Worm (Caenorhabditis elegans) whole organism, late embryonic: ENCODE measurements around the gene C02F4.5.

Experiments used
- C08G9.2 ChIP-seq: sonication (generic microtip); optimal IDR thresholded peaks from 2 replicates; lab custom pipeline; 2016; ENCODE audit warnings: mild to moderate bottlenecking, missing genetic modification characterization, moderate library complexity, missing compliant biosample characterization
- C38D4.7 ChIP-seq: fragments of 200-800 bp; sonication (Bioruptor generic); optimal IDR thresholded peaks from 2 replicates; lab custom pipeline; 2018; ENCODE audit warnings: mild to moderate bottlenecking, missing genetic modification characterization, moderate library complexity, missing compliant biosample characterization
- F13H6.1 ChIP-seq: sonication (generic microtip); optimal IDR thresholded peaks from 2 replicates; lab custom pipeline; 2016; ENCODE audit warnings: missing genetic modification characterization, missing compliant biosample characterization
- K02D7.2 ChIP-seq: sonication (generic microtip); optimal IDR thresholded peaks from 2 replicates; lab custom pipeline; 2017; ENCODE audit warnings: mild to moderate bottlenecking, missing genetic modification characterization, missing compliant biosample characterization
- K09A11.1 ChIP-seq: sonication (generic microtip); optimal IDR thresholded peaks from 2 replicates; lab custom pipeline; 2017; ENCODE audit warnings: antibody characterized with exemption, mild to moderate bottlenecking, missing genetic modification characterization, missing compliant biosample characterization; ENCODE audit not compliant: insufficient read depth
- T23F11.4 ChIP-seq: fragments of 200-800 bp; sonication (Bioruptor generic); optimal IDR thresholded peaks from 2 replicates; lab custom pipeline; 2018; ENCODE audit warnings: mild to moderate bottlenecking, missing genetic modification characterization, missing compliant biosample characterization
- ama-1 ChIP-seq: fragments of 150-350 bp; optimal IDR thresholded peaks from 2 replicates; lab custom pipeline; 2014
- ceh-18 ChIP-seq: sonication (generic microtip); optimal IDR thresholded peaks from 2 replicates; lab custom pipeline; 2016; ENCODE audit warnings: missing genetic modification characterization, missing compliant biosample characterization
- ceh-2 ChIP-seq: sonication (generic microtip); optimal IDR thresholded peaks from 2 replicates; lab custom pipeline; 2016; ENCODE audit warnings: missing genotype, missing genetic modification characterization, missing compliant biosample characterization
- ceh-24 ChIP-seq: sonication (generic microtip); optimal IDR thresholded peaks from 2 replicates; lab custom pipeline; 2016; ENCODE audit warnings: mild to moderate bottlenecking, missing genetic modification characterization, missing compliant biosample characterization
- ceh-30 ChIP-seq: fragments of 150-350 bp; optimal IDR thresholded peaks from 2 replicates; lab custom pipeline; 2014; ENCODE audit warnings: missing biosample characterization, missing genetic modification characterization
- ceh-34 ChIP-seq: sonication (generic microtip); optimal IDR thresholded peaks from 2 replicates; lab custom pipeline; 2016; ENCODE audit warnings: mild to moderate bottlenecking, missing genetic modification characterization, missing compliant biosample characterization
- ceh-45 ChIP-seq: fragments of 200-800 bp; sonication (Bioruptor generic); IDR thresholded peaks from 2 replicates; pipeline ENCODE4 v1.3.6; 2022; ENCODE audit warnings: missing genetic modification reagents, missing genetic modification characterization, missing compliant biosample characterization
- ceh-48 ChIP-seq: sonication (generic microtip); optimal IDR thresholded peaks from 2 replicates; lab custom pipeline; 2016; ENCODE audit warnings: missing genetic modification characterization, inconsistent platforms, missing compliant biosample characterization
- ceh-6 ChIP-seq: fragments of 200-800 bp; sonication (Bioruptor generic); optimal IDR thresholded peaks from 2 replicates; lab custom pipeline; 2018; ENCODE audit warnings: mild to moderate bottlenecking, missing genetic modification characterization, missing compliant biosample characterization
- che-1 ChIP-seq: sonication (generic microtip); optimal IDR thresholded peaks from 2 replicates; lab custom pipeline; 2016; ENCODE audit warnings: mild to moderate bottlenecking, missing genetic modification characterization, missing compliant biosample characterization
- dmd-4 ChIP-seq: sonication (generic microtip); optimal IDR thresholded peaks from 2 replicates; lab custom pipeline; 2016; ENCODE audit warnings: borderline replicate concordance, missing genetic modification characterization, missing compliant biosample characterization
- dve-1 ChIP-seq: sonication (generic microtip); optimal IDR thresholded peaks from 2 replicates; lab custom pipeline; 2017; ENCODE audit warnings: antibody characterized with exemption, mild to moderate bottlenecking, missing genetic modification characterization, missing compliant biosample characterization
- elt-2 ChIP-seq: sonication (generic microtip); optimal IDR thresholded peaks from 2 replicates; lab custom pipeline; 2016; ENCODE audit warnings: missing genetic modification reagents, missing genetic modification characterization, missing compliant biosample characterization
- elt-4 ChIP-seq: sonication (generic microtip); optimal IDR thresholded peaks from 2 replicates; lab custom pipeline; 2016; ENCODE audit warnings: missing genetic modification characterization, missing compliant biosample characterization
- eyg-1 ChIP-seq: sonication (generic microtip); optimal IDR thresholded peaks from 2 replicates; lab custom pipeline; 2016; ENCODE audit warnings: missing genotype, missing genetic modification characterization, missing compliant biosample characterization
- fkh-6 ChIP-seq: sonication (generic microtip); optimal IDR thresholded peaks from 2 replicates; lab custom pipeline; 2016; ENCODE audit warnings: missing genetic modification characterization, missing compliant biosample characterization
- hlh-13 ChIP-seq: fragments of 200-800 bp; sonication (Bioruptor generic); optimal IDR thresholded peaks from 2 replicates; lab custom pipeline; 2018; ENCODE audit warnings: mild to moderate bottlenecking, missing genetic modification characterization, missing compliant biosample characterization
- hlh-15 ChIP-seq: sonication (generic microtip); optimal IDR thresholded peaks from 2 replicates; lab custom pipeline; 2016; ENCODE audit warnings: missing genetic modification characterization, missing compliant biosample characterization
- lim-6 ChIP-seq: sonication (generic microtip); optimal IDR thresholded peaks from 2 replicates; lab custom pipeline; 2016; ENCODE audit warnings: missing genetic modification characterization, missing compliant biosample characterization
- lin-11 ChIP-seq: fragments of 200-800 bp; sonication (Bioruptor generic); optimal IDR thresholded peaks from 2 replicates; lab custom pipeline; 2018; ENCODE audit warnings: mild to moderate bottlenecking, missing genetic modification characterization, missing compliant biosample characterization
- nhr-11 ChIP-seq: fragments of 150-350 bp; optimal IDR thresholded peaks from 2 replicates; lab custom pipeline; 2014; ENCODE audit warnings: missing biosample characterization, missing genetic modification characterization
- nhr-232 ChIP-seq: sonication (generic microtip); optimal IDR thresholded peaks from 2 replicates; lab custom pipeline; 2016; ENCODE audit warnings: missing genetic modification characterization, missing compliant biosample characterization
- odd-2 ChIP-seq: sonication (generic microtip); optimal IDR thresholded peaks from 2 replicates; lab custom pipeline; 2017; ENCODE audit warnings: antibody characterized with exemption, mild to moderate bottlenecking, missing genetic modification characterization, missing compliant biosample characterization
- pag-3 ChIP-seq: sonication (generic microtip); optimal IDR thresholded peaks from 2 replicates; lab custom pipeline; 2016; ENCODE audit warnings: missing compliant biosample characterization, missing genetic modification characterization, borderline replicate concordance
- pat-9 ChIP-seq: fragments of 200-800 bp; sonication (Bioruptor generic); optimal IDR thresholded peaks from 2 replicates; lab custom pipeline; 2018; ENCODE audit warnings: mild to moderate bottlenecking, missing genetic modification characterization, moderate library complexity, missing compliant biosample characterization
- pqm-1 ChIP-seq: sonication (generic microtip); optimal IDR thresholded peaks from 2 replicates; lab custom pipeline; 2016; ENCODE audit warnings: missing genetic modification characterization, missing compliant biosample characterization
- pros-1 ChIP-seq: fragments of 150-350 bp; optimal IDR thresholded peaks from 2 replicates; lab custom pipeline; 2014; ENCODE audit warnings: missing biosample characterization, missing genetic modification reagents, missing genetic modification characterization
- ref-2 ChIP-seq: sonication (generic microtip); optimal IDR thresholded peaks from 2 replicates; lab custom pipeline; 2016; ENCODE audit warnings: missing genetic modification characterization, missing compliant biosample characterization
- rnt-1 ChIP-seq: sonication (generic microtip); optimal IDR thresholded peaks from 2 replicates; lab custom pipeline; 2016; ENCODE audit warnings: missing genetic modification characterization, missing compliant biosample characterization
- sdc-2 ChIP-seq: sonication (generic microtip); optimal IDR thresholded peaks from 2 replicates; lab custom pipeline; 2016; ENCODE audit warnings: missing genotype, missing genetic modification characterization, missing compliant biosample characterization
- sox-2 ChIP-seq: fragments of 200-800 bp; sonication (Bioruptor generic); IDR thresholded peaks from 2 replicates; pipeline ENCODE4 v1.3.6; 2022; ENCODE audit warnings: missing genetic modification reagents, missing genetic modification characterization, missing compliant biosample characterization
- sox-4 ChIP-seq: sonication (generic microtip); optimal IDR thresholded peaks from 2 replicates; lab custom pipeline; 2017; ENCODE audit warnings: mild to moderate bottlenecking, missing genetic modification characterization, inconsistent platforms, missing compliant biosample characterization
- tbx-7 ChIP-seq: sonication (generic microtip); optimal IDR thresholded peaks from 2 replicates; lab custom pipeline; 2016; ENCODE audit warnings: missing genotype, missing genetic modification characterization, missing compliant biosample characterization
- ttx-3 ChIP-seq: sonication (generic microtip); optimal IDR thresholded peaks from 2 replicates; lab custom pipeline; 2016; ENCODE audit warnings: missing genetic modification reagents, missing genetic modification characterization, missing compliant biosample characterization
- unc-3 ChIP-seq, 2 experiments: fragments of 200-800 bp in 1 of 2; sonication (Bioruptor generic) in 1 of 2; sonication (generic microtip) in 1 of 2; conservative IDR thresholded peaks in 1 of 2; optimal IDR thresholded peaks in 1 of 2; 2 replicates each; pipeline versions ENCODE4 v1.3.6 to Lab custom; 2016 to 2022; ENCODE audit warnings: missing compliant biosample characterization in 2 of 2, missing genetic modification characterization in 2 of 2, missing genetic modification reagents in 1 of 2
- unc-42 ChIP-seq: sonication (generic microtip); optimal IDR thresholded peaks from 2 replicates; lab custom pipeline; 2016; ENCODE audit warnings: missing genotype, missing genetic modification characterization, missing compliant biosample characterization

The C02F4.5 gene

ce11 chrIV:10542283-10542682, 18.3 kb upstream of the C02F4.5 start:
- no peak for TF ChIP-seq C08G9.2 (tag; lab: Kevin White, UChicago)
- TF ChIP-seq ref-2 (tag; lab: Kevin White, UChicago) = no peak
- TF ChIP-seq K09A11.1 = no peak
- no peak for TF ChIP-seq ceh-45

ce11 chrIV:10538584-10538983, 14.6 kb upstream of the C02F4.5 start, which contains the start of gene T07G12.4:
Gene T07G12.4 (minus strand): TSS chrIV:10538684.
- TF ChIP-seq pros-1 (tag; lab: Kevin White, UChicago) (no peak), T23F11.4 (GFP tag; lab: Kevin White, UChicago) (no peak), odd-2 (tag; lab: Kevin White, UChicago) (no peak), ceh-34 (tag; lab: Kevin White, UChicago) (no peak), lin-11 (tag; lab: Kevin White, UChicago) (no peak), C08G9.2 (tag; lab: Kevin White, UChicago) (no peak), unc-42 (tag; lab: Kevin White, UChicago) (no peak), hlh-13 (GFP tag; lab: Kevin White, UChicago) (no peak), dve-1 (no peak), sdc-2 (no peak), nhr-232 (tag; lab: Kevin White, UChicago) (no peak), pag-3 (tag; lab: Kevin White, UChicago) (no peak), ama-1 (lab: Kevin White, UChicago) (no peak), dmd-4 (tag; lab: Kevin White, UChicago) (no peak), ceh-45 (no peak), rnt-1 (tag; lab: Kevin White, UChicago) (no peak)

DNA sequence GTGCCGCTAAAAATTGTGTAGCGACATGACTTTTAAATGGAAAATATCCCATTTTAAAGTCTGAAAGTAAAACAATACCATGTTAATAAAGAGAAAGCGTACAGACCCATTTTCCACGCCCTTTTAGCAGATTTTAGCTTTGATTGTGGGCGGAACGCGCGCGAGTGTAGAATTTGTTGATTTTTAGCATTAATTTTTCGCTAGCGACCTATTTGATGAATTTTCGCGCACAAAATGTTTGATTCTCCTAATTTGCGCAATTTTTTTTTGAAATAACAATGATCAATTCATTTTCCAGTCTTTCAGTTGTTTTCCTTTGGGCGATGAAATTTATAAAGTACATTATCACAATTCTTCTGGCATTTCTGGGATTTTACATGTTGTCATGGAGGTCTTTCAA, 9.7 kb upstream of the C02F4.5 start, which contains the start of gene T07G12.3:
Gene T07G12.3 (plus strand): TSS at position 301 of the 400 bp plus-strand sequence.
- TF ChIP-seq K02D7.2 (tag; lab: Kevin White, UChicago) (no peak), pat-9 (tag; lab: Kevin White, UChicago) (no peak), F13H6.1 (tag; lab: Kevin White, UChicago) (no peak), ceh-48 (tag; lab: Kevin White, UChicago) (no peak), ceh-2 (no peak), nhr-232 (tag; lab: Kevin White, UChicago) (no peak), ceh-30 (tag; lab: Kevin White, UChicago) (no peak), tbx-7 (tag; lab: Kevin White, UChicago) (no peak), ceh-34 (tag; lab: Kevin White, UChicago) (no peak)

DNA sequence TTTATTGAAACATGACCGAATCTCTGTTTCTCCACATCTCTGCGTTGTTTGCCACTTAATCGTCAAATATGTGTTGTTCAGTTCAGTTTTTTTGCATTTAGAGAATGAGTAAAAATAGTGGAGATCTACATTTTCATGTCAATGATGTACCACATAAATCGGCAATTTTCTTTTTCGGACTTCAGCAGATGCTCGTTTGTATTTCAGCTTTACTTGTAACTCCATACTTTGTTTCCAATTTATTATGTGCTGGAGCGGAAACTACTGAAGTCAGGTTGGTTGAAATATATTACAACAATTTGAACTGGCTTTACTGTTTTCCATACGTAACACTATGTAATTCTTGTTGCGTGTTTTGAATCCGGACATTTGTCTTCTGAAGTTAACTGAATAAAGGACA, 6.7 kb upstream of the C02F4.5 start, which contains the start of gene T07G12.2:
Gene T07G12.2 (plus strand): TSS at position 62 of the 400 bp plus-strand sequence.
- TF ChIP-seq eyg-1 (tag; lab: Kevin White, UChicago) (no peak), fkh-6 (tag; lab: Kevin White, UChicago) (no peak), odd-2 (tag; lab: Kevin White, UChicago) (no peak), F13H6.1 (tag; lab: Kevin White, UChicago) (no peak), ttx-3 (tag; lab: Kevin White, UChicago) (no peak), ceh-48 (tag; lab: Kevin White, UChicago) (no peak), nhr-232 (tag; lab: Kevin White, UChicago) (no peak), sox-2 (GFP tag; lab: Robert Waterston, UW) (no peak), nhr-11 (tag; lab: Kevin White, UChicago) (no peak), ceh-6 (GFP tag; lab: Kevin White, UChicago) (no peak), C38D4.7 (GFP tag; lab: Kevin White, UChicago) (no peak), lin-11 (tag; lab: Kevin White, UChicago) (no peak), C08G9.2 (tag; lab: Kevin White, UChicago) (no peak), ceh-34 (tag; lab: Kevin White, UChicago) (no peak), sox-4 (no peak)

DNA sequence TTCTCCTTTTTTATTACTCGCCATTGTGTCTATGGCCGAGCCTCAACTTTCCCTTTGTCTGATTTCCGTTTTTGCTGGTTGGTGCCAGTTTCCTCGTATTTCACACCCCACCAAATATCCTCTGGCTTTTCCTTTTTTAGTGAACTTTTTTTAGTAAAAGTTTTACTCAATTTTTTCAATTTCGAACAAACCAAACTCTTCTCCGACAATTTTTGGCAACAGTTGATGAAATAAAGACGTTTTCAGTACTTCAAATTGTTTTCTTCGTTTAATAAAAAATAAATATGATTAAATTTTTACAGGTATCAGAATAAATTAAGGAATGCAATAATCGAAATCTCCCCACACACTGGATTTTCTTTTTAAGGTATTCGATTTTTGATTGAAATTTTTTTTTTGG, 2.8 kb downstream of the C02F4.5 start, which contains the start of gene cal-4:
Gene cal-4 (plus strand): TSS at position 301 of the 400 bp plus-strand sequence.
- TF ChIP-seq ref-2 (tag; lab: Kevin White, UChicago) = no peak
- TF ChIP-seq pqm-1 (tag; lab: Kevin White, UChicago) = no peak
- TF ChIP-seq unc-3 (GFP tag; conservative IDR thresholded peaks at IDR 0.05; lab: Robert Waterston, UW) = no peak
- no peak for TF ChIP-seq unc-3 (tag; optimal IDR thresholded peaks at IDR 0.05; lab: Kevin White, UChicago)
- TF ChIP-seq lim-6 (tag; lab: Kevin White, UChicago) = no peak
- TF ChIP-seq elt-2 (tag; lab: Kevin White, UChicago) = no peak
- TF ChIP-seq C38D4.7 (GFP tag; lab: Kevin White, UChicago) = no peak
- no peak for TF ChIP-seq hlh-15 (tag; lab: Kevin White, UChicago)
- TF ChIP-seq elt-4 (tag; lab: Kevin White, UChicago) = no peak
- no peak for TF ChIP-seq ceh-6 (GFP tag; lab: Kevin White, UChicago)
- no peak for TF ChIP-seq ttx-3 (tag; lab: Kevin White, UChicago)
- no peak for TF ChIP-seq fkh-6 (tag; lab: Kevin White, UChicago)
- TF ChIP-seq ceh-18 (tag; lab: Kevin White, UChicago) = no peak
- TF ChIP-seq dve-1 = no peak
- TF ChIP-seq che-1 (tag; lab: Kevin White, UChicago) = no peak
- no peak for TF ChIP-seq F13H6.1 (tag; lab: Kevin White, UChicago)
- no peak for TF ChIP-seq odd-2 (tag; lab: Kevin White, UChicago)
- TF ChIP-seq unc-42 (tag; lab: Kevin White, UChicago) = no peak
- no peak for TF ChIP-seq ceh-24
- no peak for TF ChIP-seq nhr-232 (tag; lab: Kevin White, UChicago)
- TF ChIP-seq, all 69 proteins: peak for 0
